Fruit fly (Drosophila melanogaster) whole organism, embryonic: Measurements from ENCODE around the gene ND-23.

Experiments used
- Bdp1 ChIP-seq: fragments of 200-800 bp; sonication (Bioruptor generic); optimal IDR thresholded peaks from 3 replicates; lab custom pipeline; 2016; ENCODE audit warnings: missing biosample characterization, missing genetic modification characterization
- CG10147 ChIP-seq: fragments of 200-800 bp; sonication (Bioruptor generic); optimal IDR thresholded peaks from 2 replicates; lab custom pipeline; 2019; ENCODE audit warnings: missing biosample characterization, mild to moderate bottlenecking, missing genetic modification characterization, moderate library complexity
- CG11723 ChIP-seq: fragments of 200-800 bp; sonication (Bioruptor generic); optimal IDR thresholded peaks from 2 replicates; lab custom pipeline; 2017; ENCODE audit warnings: missing biosample characterization, mild to moderate bottlenecking, missing genetic modification characterization
- CG15011 ChIP-seq: fragments of 200-800 bp; sonication (Bioruptor generic); optimal IDR thresholded peaks from 3 replicates; lab custom pipeline; 2018; ENCODE audit warnings: missing biosample characterization, mild to moderate bottlenecking, missing genetic modification characterization
- CG15479 ChIP-seq: fragments of 200-800 bp; sonication (Bioruptor generic); optimal IDR thresholded peaks from 3 replicates; lab custom pipeline; 2019; ENCODE audit warnings: missing biosample characterization, mild to moderate bottlenecking, missing genetic modification characterization, moderate library complexity
- CG1832 ChIP-seq: fragments of 200-800 bp; sonication (Bioruptor generic); optimal IDR thresholded peaks from 2 replicates; lab custom pipeline; 2017; ENCODE audit warnings: missing biosample characterization, mild to moderate bottlenecking, missing genetic modification characterization, inconsistent platforms
- CG18476 ChIP-seq: fragments of 200-800 bp; sonication (Bioruptor generic); optimal IDR thresholded peaks from 2 replicates; lab custom pipeline; 2016; ENCODE audit warnings: missing biosample characterization, mild to moderate bottlenecking, missing genetic modification characterization
- CG32532 ChIP-seq: fragments of 200-800 bp; sonication (Bioruptor generic); IDR thresholded peaks from 2 replicates; pipeline ENCODE4 v1.3.6; 2022; ENCODE audit warnings: missing biosample characterization, missing genetic modification characterization
- CG34376 ChIP-seq: fragments of 200-800 bp; sonication (Bioruptor generic); optimal IDR thresholded peaks from 2 replicates; lab custom pipeline; 2018; ENCODE audit warnings: missing biosample characterization, mild to moderate bottlenecking, missing genetic modification characterization
- CG4282 ChIP-seq: fragments of 200-800 bp; sonication (Bioruptor generic); optimal IDR thresholded peaks from 2 replicates; lab custom pipeline; 2016; ENCODE audit warnings: missing biosample characterization, missing genetic modification characterization
- CG7928 ChIP-seq: fragments of 200-800 bp; sonication (Bioruptor generic); optimal IDR thresholded peaks from 2 replicates; lab custom pipeline; 2017; ENCODE audit warnings: missing biosample characterization, mild to moderate bottlenecking, missing genetic modification characterization
- CG8944 ChIP-seq: fragments of 200-800 bp; sonication (Bioruptor generic); optimal IDR thresholded peaks from 3 replicates; lab custom pipeline; 2016; ENCODE audit warnings: missing biosample characterization, missing genetic modification characterization
- CG9727 ChIP-seq: fragments of 200-800 bp; sonication (Bioruptor generic); optimal IDR thresholded peaks from 3 replicates; lab custom pipeline; 2017; ENCODE audit warnings: missing biosample characterization, mild to moderate bottlenecking, missing genetic modification characterization
- Dip3 ChIP-seq: fragments of 200-800 bp; sonication (Bioruptor generic); optimal IDR thresholded peaks from 3 replicates; lab custom pipeline; 2016; ENCODE audit warnings: missing biosample characterization, missing genetic modification characterization
- Doc2 ChIP-seq: fragments of 200-800 bp; sonication (Bioruptor generic); IDR thresholded peaks from 2 replicates; pipeline ENCODE4 v1.3.6; 2022; ENCODE audit warnings: missing biosample characterization, missing genetic modification characterization
- Dref ChIP-seq: fragments of 200-800 bp; sonication (Bioruptor generic); IDR thresholded peaks from 2 replicates; pipeline ENCODE4 v1.3.6; 2022; ENCODE audit warnings: missing biosample characterization, missing genetic modification characterization
- Ets65A ChIP-seq: fragments of 200-800 bp; sonication (Bioruptor generic); peaks from one replicate; lab custom pipeline; 2016; ENCODE audit warnings: missing biosample characterization, missing genetic modification characterization
- Hr78 ChIP-seq, 2 experiments: fragments of 200-800 bp in 1 of 2; fragments of >200 bp in 1 of 2; sonication (Bioruptor generic) in 1 of 2; optimal IDR thresholded peaks; 2 replicates each; lab custom pipeline; 2017 to 2019; ENCODE audit warnings: missing biosample characterization in 2 of 2, missing genetic modification characterization in 2 of 2, mild to moderate bottlenecking in 1 of 2, moderate library complexity in 1 of 2
- Hsf ChIP-seq: fragments of 200-800 bp; sonication (Bioruptor generic); optimal IDR thresholded peaks from 3 replicates; lab custom pipeline; 2016; ENCODE audit warnings: missing biosample characterization, missing genetic modification characterization
- Jarid2 ChIP-seq: fragments of 200-800 bp; sonication (Bioruptor generic); optimal IDR thresholded peaks from 3 replicates; lab custom pipeline; 2017; ENCODE audit warnings: mild to moderate bottlenecking, missing biosample characterization, missing genetic modification reagents, missing genetic modification characterization
- Lpt ChIP-seq: fragments of >200 bp; optimal IDR thresholded peaks from 2 replicates; lab custom pipeline; 2018; ENCODE audit warnings: missing biosample characterization, missing genetic modification characterization
- Meics ChIP-seq: fragments of 200-800 bp; sonication (Bioruptor generic); optimal IDR thresholded peaks from 2 replicates; lab custom pipeline; 2017; ENCODE audit warnings: missing biosample characterization, mild to moderate bottlenecking, missing genetic modification characterization
- Nf-YC ChIP-seq: fragments of 200-800 bp; optimal IDR thresholded peaks from 3 replicates; lab custom pipeline; 2019; ENCODE audit warnings: missing biosample characterization, mild to moderate bottlenecking, missing genetic modification characterization, moderate library complexity
- Oli ChIP-seq: fragments of 200-800 bp; sonication (Bioruptor generic); optimal IDR thresholded peaks from 2 replicates; lab custom pipeline; 2018; ENCODE audit warnings: missing biosample characterization, mild to moderate bottlenecking, missing genetic modification characterization, moderate library complexity
- Ptx1 ChIP-seq: fragments of 200-800 bp; sonication (Bioruptor generic); IDR thresholded peaks from 2 replicates; pipeline ENCODE4 v1.3.6; 2022; ENCODE audit warnings: missing biosample characterization, missing genetic modification characterization
- Spps ChIP-seq: fragments of 200-800 bp; sonication (Bioruptor generic); optimal IDR thresholded peaks from 2 replicates; lab custom pipeline; 2018; ENCODE audit warnings: missing biosample characterization, mild to moderate bottlenecking, missing genetic modification characterization
- Sry-δ ChIP-seq: fragments of 200-800 bp; sonication (Bioruptor generic); optimal IDR thresholded peaks from 2 replicates; lab custom pipeline; 2016; ENCODE audit warnings: missing biosample characterization, missing genetic modification characterization
- Trl ChIP-seq, 3 experiments: fragments of >200 bp in 2 of 3; fragments of 200-800 bp in 1 of 3; sonication (Bioruptor generic) in 1 of 3; optimal IDR thresholded peaks; 2 replicates in 1 of 3; 3 replicates in 2 of 3; lab custom pipeline; 2016 to 2017; ENCODE audit warnings: missing biosample characterization in 1 of 3, missing genetic modification characterization in 1 of 3
- al ChIP-seq: fragments of 200-800 bp; sonication (Bioruptor generic); IDR thresholded peaks from 2 replicates; pipeline ENCODE4 v1.3.6; 2022; ENCODE audit warnings: missing biosample characterization, missing genetic modification characterization
- br ChIP-seq: fragments of >200 bp; optimal IDR thresholded peaks from 2 replicates; lab custom pipeline; 2017
- ftz-f1 ChIP-seq: fragments of 200-800 bp; sonication (Bioruptor generic); optimal IDR thresholded peaks from 2 replicates; lab custom pipeline; 2016; ENCODE audit warnings: missing biosample characterization, missing genetic modification characterization
- ham ChIP-seq: fragments of 200-800 bp; sonication (Bioruptor generic); IDR thresholded peaks from 2 replicates; pipeline ENCODE4 v1.3.6; 2022; ENCODE audit warnings: missing biosample characterization, missing genetic modification characterization
- row ChIP-seq: fragments of 200-800 bp; sonication (Bioruptor generic); IDR thresholded peaks from 3 replicates; pipeline ENCODE4 v1.3.6; 2022; ENCODE audit warnings: missing biosample characterization, missing genetic modification characterization
- sd ChIP-seq: fragments of 200-800 bp; sonication (Bioruptor generic); optimal IDR thresholded peaks from 3 replicates; lab custom pipeline; 2018; ENCODE audit warnings: missing biosample characterization, mild to moderate bottlenecking, missing genetic modification characterization, moderate library complexity
- sug ChIP-seq: fragments of 200-800 bp; optimal IDR thresholded peaks from 2 replicates; lab custom pipeline; 2019; ENCODE audit warnings: missing biosample characterization, mild to moderate bottlenecking, missing genetic modification characterization, moderate library complexity
- ttk ChIP-seq: fragments of 200-800 bp; sonication (Bioruptor generic); IDR thresholded peaks from 2 replicates; pipeline ENCODE4 v2.1.2; 2022; ENCODE audit warnings: missing biosample characterization, missing genetic modification characterization
- tup ChIP-seq: fragments of 200-800 bp; sonication (Bioruptor generic); optimal IDR thresholded peaks from 2 replicates; lab custom pipeline; 2016; ENCODE audit warnings: missing biosample characterization, mild to moderate bottlenecking, missing genetic modification characterization, moderate library complexity
- twi ChIP-seq: fragments of 200-800 bp; optimal IDR thresholded peaks from 2 replicates; lab custom pipeline; 2019; ENCODE audit warnings: missing biosample characterization, mild to moderate bottlenecking, missing genetic modification characterization, moderate library complexity

ND-23 gene

dm6 chr3R:15857189-15857767 lies 20.4 kb upstream of the ND-23 start, which contains the start of gene Hmt-1 (continued):
- TF ChIP-seq CG8944 (GFP tag; lab: Kevin White, UChicago), result no peak
- TF ChIP-seq CG7928 (GFP tag; lab: Kevin White, UChicago), result peak; percentile 96
- TF ChIP-seq Hr78 (GFP tag; optimal IDR thresholded peaks at IDR 0.05; lab: Kevin White, UChicago), result peak in 1 of 2 experiments; percentile 69
- no peak for TF ChIP-seq Ptx1 (GFP tag; lab: Robert Waterston, UW)
- no peak for TF ChIP-seq CG18476 (GFP tag; lab: Kevin White, UChicago)
- no peak for TF ChIP-seq tup
- no peak for TF ChIP-seq Dref
- peak; percentile 47 for TF ChIP-seq sug
- no peak for TF ChIP-seq Meics (GFP tag; lab: Kevin White, UChicago)
- TF ChIP-seq twi, result no peak
- TF ChIP-seq CG9727 (GFP tag; lab: Kevin White, UChicago), result peak; percentile 9
- no peak for TF ChIP-seq Oli (tag; lab: Kevin White, UChicago)
- TF ChIP-seq CG32532 (GFP tag; lab: Robert Waterston, UW), result no peak
- TF ChIP-seq row (GFP tag; lab: Robert Waterston, UW), result peak; percentile 67
- no peak for TF ChIP-seq CG11723

- TF ChIP-seq Lpt (no peak), Jarid2 (peak; percentile 25), Doc2 (no peak), sd (no peak), CG10147 (GFP tag; lab: Kevin White, UChicago) (no peak), ftz-f1 (GFP tag; lab: Kevin White, UChicago) (peak; percentile 6), Nf-YC (tag; lab: Kevin White, UChicago) (no peak), al (GFP tag; lab: Robert Waterston, UW) (no peak), CG34376 (peak; percentile 29), Ets65A (GFP tag; lab: Kevin White, UChicago) (peak; percentile 34), Spps (tag; lab: Kevin White, UChicago) (no peak), Dip3 (no peak), Bdp1 (GFP tag; lab: Kevin White, UChicago) (no peak)
Measured at dm6 chr3R:15853347-15853746, 16.4 kb upstream of the ND-23 start, which contains the start of gene cv-d. Gene cv-d, minus strand, starts transcription at chr3R:15853581.

- TF ChIP-seq CG15479 (GFP tag; lab: Kevin White, UChicago) (peak; percentile 16), Ets65A (GFP tag; lab: Kevin White, UChicago) (no peak), ttk (no peak), br (lab: Kevin White, UChicago) (no peak), Hsf (no peak), CG4282 (GFP tag; lab: Kevin White, UChicago) (no peak), CG1832 (GFP tag; lab: Kevin White, UChicago) (peak; percentile 24), CG15011 (GFP tag; lab: Kevin White, UChicago) (no peak), Sry-δ (GFP tag; lab: Kevin White, UChicago) (no peak), CG34376 (peak; percentile 89), Trl (optimal IDR thresholded peaks at IDR 0.05; lab: Kevin White, UChicago) (peak; percentile 4 to 14), Trl (GFP tag; optimal IDR thresholded peaks at IDR 0.05; lab: Kevin White, UChicago) (no peak), ham (0 out of 2 replicates have a peak, but pooled peaks have one; percentile 12)
Measured at dm6 chr3R:15851912-15852311, 15.0 kb upstream of the ND-23 start.
